Worm (Caenorhabditis elegans) whole organism, L4 larva: ENCODE data around the gene pfn-3.

ENCODE experiments used
- T20F7.1 ChIP-seq: fragments of 200-800 bp; sonication (Bioruptor generic); optimal IDR thresholded peaks from 2 replicates; lab custom pipeline; 2018; ENCODE audit warnings: mild to moderate bottlenecking, missing genetic modification characterization, missing compliant biosample characterization
- Y105C5A.15 ChIP-seq: fragments of 200-800 bp; sonication (Bioruptor generic); IDR thresholded peaks from 2 replicates; pipeline ENCODE4 v1.3.6; 2022; ENCODE audit warnings: missing genetic modification characterization, missing compliant biosample characterization
- aha-1 ChIP-seq: fragments of 150-350 bp; peaks from one replicate; lab custom pipeline; 2014; ENCODE audit warnings: missing biosample characterization, missing genetic modification characterization
- ama-1 ChIP-seq: fragments of 150-350 bp; optimal IDR thresholded peaks from 2 replicates; lab custom pipeline; 2014; ENCODE audit warnings: inconsistent platforms, mixed read lengths
- ceh-82 ChIP-seq: sonication (generic microtip); optimal IDR thresholded peaks from 2 replicates; lab custom pipeline; 2017; ENCODE audit warnings: missing biosample characterization, missing genetic modification characterization
- ctbp-1 ChIP-seq: fragments of 200-800 bp; sonication (Bioruptor generic); IDR thresholded peaks from 2 replicates; pipeline ENCODE4 v1.3.6; 2022; ENCODE audit warnings: missing genetic modification reagents, missing genetic modification characterization, missing compliant biosample characterization
- daf-12 ChIP-seq: fragments of 150-350 bp; optimal IDR thresholded peaks from 2 replicates; lab custom pipeline; 2014; ENCODE audit warnings: missing biosample characterization, missing genetic modification reagents, missing genetic modification characterization
- dmd-6 ChIP-seq: fragments of 200-800 bp; sonication (Bioruptor generic); IDR thresholded peaks from 2 replicates; pipeline ENCODE4 v1.3.6; 2022; ENCODE audit warnings: missing genetic modification reagents, missing genetic modification characterization, missing compliant biosample characterization
- dmd-8 ChIP-seq: fragments of 200-800 bp; sonication (Bioruptor generic); IDR thresholded peaks from 2 replicates; pipeline ENCODE4 v1.3.6; 2022; ENCODE audit warnings: missing genetic modification characterization, missing compliant biosample characterization
- dpl-1 ChIP-seq: fragments of 150-350 bp; optimal IDR thresholded peaks from 2 replicates; lab custom pipeline; 2014; ENCODE audit warnings: missing biosample characterization, missing genetic modification reagents, missing genetic modification characterization
- duxl-1 ChIP-seq: sonication (generic microtip); optimal IDR thresholded peaks from 2 replicates; lab custom pipeline; 2016; ENCODE audit warnings: mild to moderate bottlenecking, missing genetic modification characterization, moderate library complexity, missing compliant biosample characterization; ENCODE audit not compliant: poor library complexity
- dve-1 ChIP-seq: sonication (generic microtip); optimal IDR thresholded peaks from 2 replicates; lab custom pipeline; 2017; ENCODE audit warnings: antibody characterized with exemption, mild to moderate bottlenecking, missing genetic modification characterization, missing compliant biosample characterization; ENCODE audit not compliant: insufficient read depth
- fos-1 ChIP-seq: fragments of 150-350 bp; optimal IDR thresholded peaks from 2 replicates; lab custom pipeline; 2014; ENCODE audit warnings: missing biosample characterization, missing genetic modification characterization
- gei-8 ChIP-seq: fragments of 200-800 bp; sonication (Bioruptor generic); optimal IDR thresholded peaks from 2 replicates; lab custom pipeline; 2018; ENCODE audit warnings: mild to moderate bottlenecking, missing genetic modification characterization, missing compliant biosample characterization
- hif-1 ChIP-seq, 2 experiments: sonication (generic microtip); optimal IDR thresholded peaks; 2 replicates each; lab custom pipeline; 2016 to 2017; ENCODE audit warnings: missing compliant biosample characterization in 2 of 2, missing genetic modification characterization in 2 of 2, missing genetic modification reagents in 2 of 2, missing genotype in 2 of 2, mild to moderate bottlenecking in 1 of 2
- hlh-11 ChIP-seq: fragments of 200-800 bp; sonication (Bioruptor generic); optimal IDR thresholded peaks from 2 replicates; lab custom pipeline; 2018; ENCODE audit warnings: mild to moderate bottlenecking, missing genetic modification characterization, missing compliant biosample characterization
- hlh-30 ChIP-seq: sonication (generic microtip); optimal IDR thresholded peaks from 2 replicates; lab custom pipeline; 2017; ENCODE audit warnings: antibody characterized with exemption, mild to moderate bottlenecking, missing genetic modification characterization, missing compliant biosample characterization; ENCODE audit not compliant: insufficient read depth
- hmg-1.1 ChIP-seq: fragments of 200-800 bp; sonication (Bioruptor generic); IDR thresholded peaks from 2 replicates; pipeline ENCODE4 v1.3.6; 2022; ENCODE audit warnings: missing genetic modification reagents, missing genetic modification characterization, missing compliant biosample characterization
- jun-1 ChIP-seq: fragments of 150-350 bp; optimal IDR thresholded peaks from 2 replicates; lab custom pipeline; 2014; ENCODE audit warnings: missing biosample characterization, missing genetic modification reagents, missing genetic modification characterization
- lin-1 ChIP-seq: fragments of 200-800 bp; sonication (Bioruptor generic); IDR thresholded peaks from 2 replicates; pipeline ENCODE4 v1.3.6; 2022; ENCODE audit warnings: missing genetic modification reagents, missing genetic modification characterization, missing compliant biosample characterization
- lsy-2 ChIP-seq, 2 experiments: fragments of 150-350 bp in 1 of 2; sonication (generic microtip) in 1 of 2; optimal IDR thresholded peaks; 2 replicates each; lab custom pipeline; 2014 to 2017; ENCODE audit warnings: missing biosample characterization in 2 of 2, missing genetic modification characterization in 2 of 2
- mep-1 ChIP-seq: fragments of 150-350 bp; sonication (generic microtip); optimal IDR thresholded peaks from 3 replicates; lab custom pipeline; 2014; ENCODE audit warnings: missing biosample characterization, missing genetic modification characterization
- mes-2 ChIP-seq: sonication (generic microtip); optimal IDR thresholded peaks from 2 replicates; lab custom pipeline; 2016; ENCODE audit warnings: missing genotype, mild to moderate bottlenecking, missing genetic modification characterization, missing compliant biosample characterization; ENCODE audit not compliant: poor library complexity, severe bottlenecking
- mxl-3 ChIP-seq: fragments of 200-800 bp; sonication (Bioruptor generic); optimal IDR thresholded peaks from 2 replicates; lab custom pipeline; 2018; ENCODE audit warnings: mild to moderate bottlenecking, missing genetic modification characterization, missing compliant biosample characterization
- nhr-102 ChIP-seq: sonication (generic microtip); optimal IDR thresholded peaks from 2 replicates; lab custom pipeline; 2016; ENCODE audit warnings: mild to moderate bottlenecking, missing genetic modification characterization, moderate library complexity, missing compliant biosample characterization
- nhr-11 ChIP-seq: fragments of 150-350 bp; optimal IDR thresholded peaks from 2 replicates; lab custom pipeline; 2014; ENCODE audit warnings: missing biosample characterization, missing genetic modification characterization
- nhr-237 ChIP-seq: sonication (generic microtip); optimal IDR thresholded peaks from 2 replicates; lab custom pipeline; 2017; ENCODE audit warnings: missing biosample characterization, missing genetic modification characterization
- nhr-28 ChIP-seq: fragments of 150-350 bp; optimal IDR thresholded peaks from 2 replicates; lab custom pipeline; 2014; ENCODE audit warnings: missing biosample characterization, missing genetic modification characterization
- nhr-6 ChIP-seq: fragments of 150-350 bp; optimal IDR thresholded peaks from 2 replicates; lab custom pipeline; 2014; ENCODE audit warnings: missing biosample characterization, missing genetic modification characterization
- nhr-76 ChIP-seq: fragments of 150-350 bp; optimal IDR thresholded peaks from 2 replicates; lab custom pipeline; 2014; ENCODE audit warnings: missing biosample characterization, missing genetic modification characterization
- pha-4 ChIP-seq, 2 experiments: fragments of 150-350 bp in 1 of 2; fragments of 200-800 bp in 1 of 2; sonication (Bioruptor generic) in 1 of 2; IDR thresholded peaks in 1 of 2; optimal IDR thresholded peaks in 1 of 2; 2 replicates each; pipeline versions ENCODE4 v1.3.6 to Lab custom; 2014 to 2022; ENCODE audit warnings: missing genetic modification characterization in 2 of 2, missing genetic modification reagents in 2 of 2, missing biosample characterization in 1 of 2, missing compliant biosample characterization in 1 of 2
- pqm-1 ChIP-seq: sonication (generic microtip); optimal IDR thresholded peaks from 2 replicates; lab custom pipeline; 2017; ENCODE audit warnings: missing biosample characterization, missing genetic modification characterization
- rbr-2 ChIP-seq: sonication (generic microtip); optimal IDR thresholded peaks from 2 replicates; lab custom pipeline; 2016; ENCODE audit warnings: missing genotype, missing genetic modification characterization, missing compliant biosample characterization
- unc-39 ChIP-seq: sonication (generic microtip); optimal IDR thresholded peaks from 2 replicates; lab custom pipeline; 2017; ENCODE audit warnings: missing biosample characterization, missing genetic modification characterization
- zip-2 ChIP-seq: fragments of 150-350 bp; optimal IDR thresholded peaks from 2 replicates; lab custom pipeline; 2014; ENCODE audit warnings: missing biosample characterization, missing genetic modification characterization
- ztf-11 ChIP-seq: fragments of 150-350 bp; optimal IDR thresholded peaks from 2 replicates; lab custom pipeline; 2014; ENCODE audit warnings: missing biosample characterization, missing genetic modification characterization

pfn-3 gene

ce11 chrX:1044327-1044726 lies 36.1 kb downstream of the pfn-3 start:
- TF ChIP-seq T20F7.1 = no peak
- TF ChIP-seq ama-1 = no peak
- TF ChIP-seq mep-1 (tag; lab: Kevin White, UChicago) = no peak
- TF ChIP-seq hif-1 (tag; optimal IDR thresholded peaks at IDR 0.05; lab: Kevin White, UChicago) = no peak
- no peak for TF ChIP-seq daf-12 (tag; lab: Kevin White, UChicago)
- TF ChIP-seq ztf-11 = no peak
- TF ChIP-seq zip-2 (tag; lab: Kevin White, UChicago) = peak; percentile 96
- TF ChIP-seq dmd-8 (GFP tag; lab: Robert Waterston, UW) = no peak
- TF ChIP-seq, all 104 proteins: peak for 1

ce11 chrX:1038347-1038746 lies 42.1 kb downstream of the pfn-3 start, which contains the start of gene F55A4.7:
Gene F55A4.7 (minus strand): TSS chrX:1038447.
- TF ChIP-seq duxl-1 = no peak
- TF ChIP-seq dve-1 (tag; lab: Kevin White, UChicago) = no peak
- no peak for TF ChIP-seq nhr-6
- no peak for TF ChIP-seq fos-1 (tag; lab: Kevin White, UChicago)
- no peak for TF ChIP-seq Y105C5A.15 (GFP tag; lab: Robert Waterston, UW)
- no peak for TF ChIP-seq unc-39 (tag; lab: Kevin White, UChicago)
- no peak for TF ChIP-seq nhr-76 (tag; lab: Kevin White, UChicago)
- TF ChIP-seq lin-1 (GFP tag; lab: Robert Waterston, UW) = no peak
- no peak for TF ChIP-seq gei-8 (GFP tag; lab: Kevin White, UChicago)
- TF ChIP-seq, all 104 proteins: peak for 0

ce11 chrX:1035039-1035598 lies 45.3 kb downstream of the pfn-3 start, which contains the start of the genes stau-1 and sec-22:
Gene stau-1 (minus strand): TSS chrX:1035286.
Gene sec-22 (plus strand): TSS chrX:1035548.
- TF ChIP-seq pha-4 (GFP tag; IDR thresholded peaks at IDR 0.05; lab: Robert Waterston, UW) (no peak), pha-4 (tag; optimal IDR thresholded peaks at IDR 0.05; lab: Kevin White, UChicago) (peak; percentile 10), nhr-237 (tag; lab: Kevin White, UChicago) (no peak), nhr-102 (tag; lab: Kevin White, UChicago) (no peak), hlh-11 (tag; lab: Kevin White, UChicago) (peak; percentile 34), nhr-28 (tag; lab: Kevin White, UChicago) (peak; percentile 52), mxl-3 (GFP tag; lab: Kevin White, UChicago) (peak; percentile 47), rbr-2 (peak; percentile 1), hlh-30 (tag; lab: Kevin White, UChicago) (peak; percentile 36), jun-1 (tag; lab: Kevin White, UChicago) (no peak), dpl-1 (GFP tag; lab: Kevin White, UChicago) (peak; percentile 30), ctbp-1 (0 out of 2 replicates have a peak, but pooled peaks have one; percentile 21), lsy-2 (tag; optimal IDR thresholded peaks at IDR 0.05; lab: Kevin White, UChicago) (peak in 1 of 2 experiments; percentile 57), aha-1 (peak; percentile 86), mep-1 (tag; lab: Kevin White, UChicago) (peak; percentile 71), mes-2 (tag; lab: Kevin White, UChicago) (peak; percentile 74), nhr-11 (tag; lab: Kevin White, UChicago) (no peak), hif-1 (tag; optimal IDR thresholded peaks at IDR 0.05; lab: Kevin White, UChicago) (peak in 1 of 2 experiments; percentile 41), dmd-6 (GFP tag; lab: Robert Waterston, UW) (peak; percentile 19; the same call in 1 of the 2 replicates), ceh-82 (tag; lab: Kevin White, UChicago) (no peak), dve-1 (tag; lab: Kevin White, UChicago) (peak; percentile 58), pqm-1 (no peak), hmg-1.1 (GFP tag; lab: Robert Waterston, UW) (peak; percentile 66)
